Worm (Caenorhabditis elegans): ENCODE results near the gene F40G9.18.

ce11 chrIII:130650-131049 is 38.7 kb downstream of the F40G9.18 start, which contains the start of the genes nhr-280 and C29F9.2:
- TF ChIP-seq him-1 (tag; optimal IDR thresholded peaks at IDR 0.05), result no peak
- TF ChIP-seq dao-5 (tag; optimal IDR thresholded peaks at IDR 0.05), result no peak

Data from whole organism, L4/young adult.